Worm (Caenorhabditis elegans) whole organism, midembryonic: ENCODE measurements around the gene let-2.

Experiments
- T22C8.4 ChIP-seq: fragments of 200-800 bp; sonication (Bioruptor generic); IDR thresholded peaks from 2 replicates; pipeline ENCODE4 v1.3.6; 2022; ENCODE audit warnings: missing genetic modification characterization, missing compliant biosample characterization
- cog-1 ChIP-seq: sonication (generic microtip); optimal IDR thresholded peaks from 2 replicates; lab custom pipeline; 2016; ENCODE audit warnings: missing genetic modification characterization, missing compliant biosample characterization
- flt-1 ChIP-seq: fragments of 200-800 bp; sonication (Bioruptor generic); IDR thresholded peaks from 2 replicates; pipeline ENCODE4 v1.3.6; 2022; ENCODE audit warnings: missing genetic modification characterization, missing compliant biosample characterization
- med-1 ChIP-seq: sonication (generic microtip); optimal IDR thresholded peaks from 2 replicates; lab custom pipeline; 2017; ENCODE audit warnings: missing genetic modification characterization, mild to moderate bottlenecking, missing compliant biosample characterization, antibody characterized with exemption, missing genetic modification reagents; ENCODE audit not compliant: insufficient read depth
- ref-1 ChIP-seq: fragments of 200-800 bp; sonication (Bioruptor generic); conservative IDR thresholded peaks from 2 replicates; pipeline ENCODE4 v1.3.6; 2022; ENCODE audit warnings: missing genetic modification reagents, missing genetic modification characterization, missing compliant biosample characterization
- tab-1 ChIP-seq: fragments of 200-800 bp; sonication (Bioruptor generic); IDR thresholded peaks from 2 replicates; pipeline ENCODE4 v1.3.6; 2022; ENCODE audit warnings: missing genetic modification characterization, missing compliant biosample characterization
- ztf-23 ChIP-seq: fragments of 200-800 bp; sonication (Bioruptor generic); IDR thresholded peaks from 2 replicates; pipeline ENCODE4 v1.3.6; 2022; ENCODE audit warnings: missing genetic modification reagents, missing genetic modification characterization, missing compliant biosample characterization
- ztf-29 ChIP-seq: fragments of 200-800 bp; sonication (Bioruptor generic); IDR thresholded peaks from 2 replicates; pipeline ENCODE4 v1.3.6; 2022; ENCODE audit warnings: missing genetic modification reagents, missing genetic modification characterization, missing compliant biosample characterization

ce11 chrX:16387690-16388361 lies 1.3 kb downstream of the let-2 start:
- TF ChIP-seq ztf-29 (no peak), tab-1 (GFP tag; lab: Robert Waterston, UW) (no peak), ztf-23 (GFP tag; lab: Robert Waterston, UW) (no peak), ref-1 (no peak), T22C8.4 (GFP tag; lab: Robert Waterston, UW) (no peak), med-1 (GFP tag; lab: Kevin White, UChicago) (no peak), cog-1 (tag; lab: Kevin White, UChicago) (no peak), flt-1 (GFP tag; lab: Robert Waterston, UW) (0 out of 2 replicates have a peak, but pooled peaks have one; percentile 55)
